Fruit fly (Drosophila melanogaster) whole organism, embryonic: ENCODE measurements around the gene CG13024.

Experiments used
- Ada2b ChIP-seq: fragments of 200-800 bp; sonication (Bioruptor generic); IDR thresholded peaks from 2 replicates; pipeline ENCODE4 v1.3.6; 2022; ENCODE audit warnings: missing biosample characterization, missing genetic modification characterization
- Atf3 ChIP-seq: fragments of 200-800 bp; sonication (Bioruptor generic); optimal IDR thresholded peaks from 3 replicates; lab custom pipeline; 2016; ENCODE audit warnings: missing biosample characterization, missing genetic modification characterization
- BEAF-32 ChIP-seq: fragments of 200-800 bp; sonication (Bioruptor generic); optimal IDR thresholded peaks from 3 replicates; lab custom pipeline; 2017; ENCODE audit warnings: missing biosample characterization, missing genetic modification characterization, mild to moderate bottlenecking, moderate library complexity, missing genetic modification reagents
- CG11723 ChIP-seq: fragments of 200-800 bp; sonication (Bioruptor generic); optimal IDR thresholded peaks from 2 replicates; lab custom pipeline; 2017; ENCODE audit warnings: missing biosample characterization, mild to moderate bottlenecking, missing genetic modification characterization
- CG12942 ChIP-seq: fragments of 200-800 bp; sonication (Bioruptor generic); optimal IDR thresholded peaks from 3 replicates; lab custom pipeline; 2016; ENCODE audit warnings: missing biosample characterization, missing genetic modification characterization
- CG14441 ChIP-seq: fragments of 200-800 bp; sonication (Bioruptor generic); IDR thresholded peaks from 2 replicates; pipeline ENCODE4 v1.3.6; 2022; ENCODE audit warnings: missing biosample characterization, missing genetic modification characterization
- CG1602 ChIP-seq: fragments of 200-800 bp; sonication (Bioruptor generic); optimal IDR thresholded peaks from 3 replicates; lab custom pipeline; 2016; ENCODE audit warnings: missing biosample characterization, missing genetic modification characterization
- CG17328 ChIP-seq: fragments of 200-800 bp; sonication (Bioruptor generic); IDR thresholded peaks from 2 replicates; pipeline ENCODE4 v1.3.6; 2022; ENCODE audit warnings: missing biosample characterization, missing genetic modification characterization
- CG2199 ChIP-seq: fragments of 200-800 bp; sonication (Bioruptor generic); IDR thresholded peaks from 3 replicates; pipeline ENCODE4 v1.3.6; 2022; ENCODE audit warnings: missing biosample characterization, missing genetic modification characterization
- CG3281 ChIP-seq: fragments of 200-800 bp; sonication (Bioruptor generic); optimal IDR thresholded peaks from 3 replicates; lab custom pipeline; 2017; ENCODE audit warnings: missing biosample characterization, mild to moderate bottlenecking, missing genetic modification characterization
- CG34422 ChIP-seq: fragments of 200-800 bp; sonication (Bioruptor generic); IDR thresholded peaks from 3 replicates; pipeline ENCODE4 v1.3.6; 2022; ENCODE audit warnings: missing biosample characterization, missing genetic modification characterization
- CG3847 ChIP-seq: fragments of 200-800 bp; sonication (Bioruptor generic); IDR thresholded peaks from 2 replicates; pipeline ENCODE4 v1.3.6; 2022; ENCODE audit warnings: missing biosample characterization, missing genetic modification characterization
- CG42726 ChIP-seq: fragments of 200-800 bp; sonication (Bioruptor generic); IDR thresholded peaks from 2 replicates; pipeline ENCODE4 v1.3.6; 2022; ENCODE audit warnings: missing biosample characterization, missing genetic modification characterization; ENCODE audit not compliant: partially characterized antibody
- CG4707 ChIP-seq: fragments of 200-800 bp; sonication (Bioruptor generic); optimal IDR thresholded peaks from 2 replicates; lab custom pipeline; 2018; ENCODE audit warnings: missing biosample characterization, mild to moderate bottlenecking, missing genetic modification characterization, moderate library complexity
- CG6654 ChIP-seq: fragments of 200-800 bp; sonication (Bioruptor generic); optimal IDR thresholded peaks from 2 replicates; lab custom pipeline; 2017; ENCODE audit warnings: missing biosample characterization, mild to moderate bottlenecking, missing genetic modification characterization
- CG6813 ChIP-seq: fragments of 200-800 bp; sonication (Bioruptor generic); optimal IDR thresholded peaks from 2 replicates; lab custom pipeline; 2017; ENCODE audit warnings: missing biosample characterization, missing genetic modification characterization, mild to moderate bottlenecking, moderate library complexity, missing genetic modification reagents
- CG8388 ChIP-seq: fragments of 200-800 bp; sonication (Bioruptor generic); optimal IDR thresholded peaks from 2 replicates; lab custom pipeline; 2019; ENCODE audit warnings: missing biosample characterization, mild to moderate bottlenecking, missing genetic modification characterization, moderate library complexity
- CkIIα-i1 ChIP-seq: fragments of 200-800 bp; sonication (Bioruptor generic); IDR thresholded peaks from 2 replicates; pipeline ENCODE4 v1.3.6; 2022; ENCODE audit warnings: missing biosample characterization, missing genetic modification characterization
- E2f1 ChIP-seq: fragments of 200-800 bp; sonication (Bioruptor generic); IDR thresholded peaks from 2 replicates; pipeline ENCODE4 v1.3.6; 2022; ENCODE audit warnings: missing biosample characterization, missing genetic modification characterization
- E2f2 ChIP-seq: fragments of 200-800 bp; sonication (Bioruptor generic); IDR thresholded peaks from 2 replicates; pipeline ENCODE4 v1.3.6; 2022; ENCODE audit warnings: missing biosample characterization, missing genetic modification characterization
- Ets65A ChIP-seq: fragments of 200-800 bp; sonication (Bioruptor generic); peaks from one replicate; lab custom pipeline; 2016; ENCODE audit warnings: missing biosample characterization, missing genetic modification characterization
- Fer1 ChIP-seq: fragments of 200-800 bp; sonication (Bioruptor generic); optimal IDR thresholded peaks from 2 replicates; lab custom pipeline; 2017; ENCODE audit warnings: missing biosample characterization, mild to moderate bottlenecking, missing genetic modification characterization
- Gsc ChIP-seq: fragments of 200-800 bp; sonication (Bioruptor generic); IDR thresholded peaks from 2 replicates; pipeline ENCODE4 v1.3.6; 2022; ENCODE audit warnings: missing biosample characterization, missing genetic modification characterization
- Jarid2 ChIP-seq: fragments of 200-800 bp; sonication (Bioruptor generic); optimal IDR thresholded peaks from 3 replicates; lab custom pipeline; 2017; ENCODE audit warnings: mild to moderate bottlenecking, missing biosample characterization, missing genetic modification reagents, missing genetic modification characterization
- Lhr ChIP-seq: fragments of 200-800 bp; sonication (Bioruptor generic); optimal IDR thresholded peaks from 3 replicates; lab custom pipeline; 2017; ENCODE audit warnings: mild to moderate bottlenecking, missing biosample characterization, missing genetic modification reagents, missing genetic modification characterization
- Mad ChIP-seq: fragments of 200-800 bp; sonication (Bioruptor generic); optimal IDR thresholded peaks from 2 replicates; lab custom pipeline; 2016; ENCODE audit warnings: missing biosample characterization, missing genetic modification characterization
- Max ChIP-seq: fragments of 200-800 bp; sonication (Bioruptor generic); optimal IDR thresholded peaks from 2 replicates; lab custom pipeline; 2016; ENCODE audit warnings: missing biosample characterization, mild to moderate bottlenecking, missing genetic modification characterization
- Nf-YA ChIP-seq: fragments of 200-800 bp; sonication (Bioruptor generic); IDR thresholded peaks from 2 replicates; pipeline ENCODE4 v1.3.6; 2022; ENCODE audit warnings: missing biosample characterization, missing genetic modification characterization
- Side ChIP-seq: fragments of 200-800 bp; sonication (Bioruptor generic); optimal IDR thresholded peaks from 2 replicates; lab custom pipeline; 2016; ENCODE audit warnings: missing biosample characterization, missing genetic modification characterization
- Six4 ChIP-seq: fragments of 200-800 bp; sonication (Bioruptor generic); optimal IDR thresholded peaks from 2 replicates; lab custom pipeline; 2016; ENCODE audit warnings: missing biosample characterization, missing genetic modification characterization
- ac ChIP-seq: fragments of 200-800 bp; sonication (Bioruptor generic); optimal IDR thresholded peaks from 3 replicates; lab custom pipeline; 2017; ENCODE audit warnings: missing biosample characterization, mild to moderate bottlenecking, missing genetic modification characterization
- bsh ChIP-seq, 2 experiments: fragments of 200-800 bp; sonication (Bioruptor generic); optimal IDR thresholded peaks; 2 replicates each; lab custom pipeline; 2017 to 2018; ENCODE audit warnings: mild to moderate bottlenecking in 2 of 2, missing biosample characterization in 2 of 2, missing genetic modification characterization in 2 of 2, moderate library complexity in 1 of 2
- cg ChIP-seq: fragments of 200-800 bp; sonication (Bioruptor generic); optimal IDR thresholded peaks from 3 replicates; lab custom pipeline; 2019; ENCODE audit warnings: missing biosample characterization, mild to moderate bottlenecking, missing genetic modification characterization, moderate library complexity
- corto ChIP-seq: fragments of 200-800 bp; sonication (Bioruptor generic); optimal IDR thresholded peaks from 2 replicates; lab custom pipeline; 2016; ENCODE audit warnings: missing biosample characterization, mild to moderate bottlenecking, missing genetic modification characterization, moderate library complexity
- dati ChIP-seq: fragments of 200-800 bp; sonication (Bioruptor generic); IDR thresholded peaks from 2 replicates; pipeline ENCODE4 v1.3.6; 2022; ENCODE audit warnings: missing biosample characterization, missing genetic modification characterization
- dysf ChIP-seq: fragments of 200-800 bp; sonication (Bioruptor generic); IDR thresholded peaks from 3 replicates; pipeline ENCODE4 v1.3.6; 2022; ENCODE audit warnings: missing biosample characterization, missing genetic modification characterization
- gfzf ChIP-seq: fragments of 200-800 bp; sonication (Bioruptor generic); optimal IDR thresholded peaks from 2 replicates; lab custom pipeline; 2016; ENCODE audit warnings: missing biosample characterization, mild to moderate bottlenecking, missing genetic modification characterization, moderate library complexity
- mld ChIP-seq: fragments of 200-800 bp; sonication (Bioruptor generic); IDR thresholded peaks from 3 replicates; pipeline ENCODE4 v1.3.6; 2022; ENCODE audit warnings: missing biosample characterization, missing genetic modification characterization; ENCODE audit not compliant: partially characterized antibody
- nmo ChIP-seq: fragments of 200-800 bp; sonication (Bioruptor generic); optimal IDR thresholded peaks from 2 replicates; lab custom pipeline; 2018; ENCODE audit warnings: missing biosample characterization, mild to moderate bottlenecking, missing genetic modification characterization, moderate library complexity
- oc ChIP-seq: fragments of 200-800 bp; sonication (Bioruptor generic); optimal IDR thresholded peaks from 2 replicates; lab custom pipeline; 2018; ENCODE audit warnings: missing biosample characterization, mild to moderate bottlenecking, missing genetic modification characterization, moderate library complexity
- p53 ChIP-seq: fragments of 200-800 bp; sonication (Bioruptor generic); optimal IDR thresholded peaks from 2 replicates; lab custom pipeline; 2016; ENCODE audit warnings: missing biosample characterization, missing genetic modification characterization
- pan ChIP-seq, 4 experiments: fragments of >200 bp in 3 of 4; fragments of 200-800 bp in 1 of 4; sonication (Bioruptor generic) in 1 of 4; optimal IDR thresholded peaks in 3 of 4; IDR thresholded peaks in 1 of 4; 2 replicates each; pipeline versions ENCODE4 v1.3.6 to Lab custom; 2017 to 2022; ENCODE audit warnings: missing biosample characterization in 2 of 4, missing genetic modification characterization in 2 of 4, mixed read lengths in 1 of 4
- pum ChIP-seq: fragments of 200-800 bp; sonication (Bioruptor generic); optimal IDR thresholded peaks from 2 replicates; lab custom pipeline; 2016; ENCODE audit warnings: missing biosample characterization, missing genetic modification characterization
- sna ChIP-seq: fragments of 200-800 bp; sonication (Bioruptor generic); IDR thresholded peaks from 2 replicates; pipeline ENCODE4 v1.3.6; 2022; ENCODE audit warnings: missing biosample characterization, missing genetic modification characterization; ENCODE audit not compliant: partially characterized antibody
- ssp ChIP-seq: fragments of 200-800 bp; sonication (Bioruptor generic); IDR thresholded peaks from 2 replicates; pipeline ENCODE4 v1.3.6; 2022; ENCODE audit warnings: missing biosample characterization, missing genetic modification characterization
- unpg ChIP-seq: fragments of 200-800 bp; sonication (Bioruptor generic); optimal IDR thresholded peaks from 3 replicates; lab custom pipeline; 2018; ENCODE audit warnings: missing biosample characterization, mild to moderate bottlenecking, missing genetic modification characterization, moderate library complexity
- usp ChIP-seq: fragments of >200 bp; optimal IDR thresholded peaks from 2 replicates; lab custom pipeline; 2017; ENCODE audit warnings: missing biosample characterization, missing genetic modification characterization
- vfl ChIP-seq: fragments of 200-800 bp; sonication (Bioruptor generic); optimal IDR thresholded peaks from 2 replicates; lab custom pipeline; 2016; ENCODE audit warnings: missing biosample characterization, missing genetic modification characterization
- zen2 ChIP-seq: fragments of 200-800 bp; sonication (Bioruptor generic); IDR thresholded peaks from 3 replicates; pipeline ENCODE4 v1.3.6; 2022; ENCODE audit warnings: missing biosample characterization, missing genetic modification characterization; ENCODE audit not compliant: partially characterized antibody

The CG13024 gene

dm6 chr3L:16780317-16780716 is 48.6 kb downstream of the CG13024 start (continued):
- TF ChIP-seq CG6654 (no peak), vfl (GFP tag; lab: Kevin White, UChicago) (no peak), E2f2 (GFP tag; lab: Robert Waterston, UW) (no peak), usp (GFP tag; lab: Kevin White, UChicago) (no peak), Atf3 (GFP tag; lab: Kevin White, UChicago) (no peak), CG17328 (GFP tag; lab: Robert Waterston, UW) (no peak), CG42726 (GFP tag; lab: Robert Waterston, UW) (no peak), CG6813 (GFP tag; lab: Kevin White, UChicago) (no peak), E2f1 (GFP tag; lab: Robert Waterston, UW) (no peak), Nf-YA (no peak), CG4707 (no peak), CG34422 (GFP tag; lab: Robert Waterston, UW) (0 out of 3 replicates have a peak, but pooled peaks have one; percentile 54), cg (GFP tag; lab: Kevin White, UChicago) (peak; percentile 60), Max (no peak)

- TF ChIP-seq CG12942 (GFP tag; lab: Kevin White, UChicago) = peak; percentile 40
- peak; percentile 22 for TF ChIP-seq Mad
- TF ChIP-seq sna (GFP tag; lab: Robert Waterston, UW) = peak; percentile 56; the same call in 1 of the 2 replicates
- peak; percentile 86 for TF ChIP-seq BEAF-32 (GFP tag; lab: Kevin White, UChicago)
- TF ChIP-seq CG11723 (GFP tag; lab: Kevin White, UChicago) = peak; percentile 7
- TF ChIP-seq dati (GFP tag; lab: Robert Waterston, UW) = no peak
- TF ChIP-seq Ets65A = peak; percentile 46
- peak; percentile 36; the same call in 1 of the 2 replicates for TF ChIP-seq Ada2b (GFP tag; lab: Robert Waterston, UW)
- peak in 1 of 2 experiments; percentile 28 for TF ChIP-seq bsh (GFP tag; optimal IDR thresholded peaks at IDR 0.05; lab: Kevin White, UChicago)
- no peak for TF ChIP-seq CkIIα-i1 (GFP tag; lab: Robert Waterston, UW)
- TF ChIP-seq oc (tag; lab: Kevin White, UChicago) = no peak
- TF ChIP-seq Lhr (GFP tag; lab: Kevin White, UChicago) = peak; percentile 61
- no peak; the same call in 2 of the 3 replicates for TF ChIP-seq zen2
- no peak for TF ChIP-seq Side (GFP tag; lab: Kevin White, UChicago)
- peak; percentile 63 for TF ChIP-seq CG1602
- TF ChIP-seq dysf (GFP tag; lab: Robert Waterston, UW) = 0 out of 3 replicates have a peak, but pooled peaks have one; percentile 30
- no peak for TF ChIP-seq p53 (GFP tag; lab: Kevin White, UChicago)
- TF ChIP-seq ac (GFP tag; lab: Kevin White, UChicago) = no peak
- TF ChIP-seq Six4 (GFP tag; lab: Kevin White, UChicago) = peak; percentile 27
- no peak for TF ChIP-seq Jarid2 (GFP tag; lab: Kevin White, UChicago)
- peak; percentile 27 for TF ChIP-seq unpg (GFP tag; lab: Kevin White, UChicago)
- TF ChIP-seq Fer1 (GFP tag; lab: Kevin White, UChicago) = no peak
- peak; percentile 45 for TF ChIP-seq CG3281 (GFP tag; lab: Kevin White, UChicago)
- peak; percentile 83 for TF ChIP-seq nmo (GFP tag; lab: Kevin White, UChicago)
- TF ChIP-seq mld (GFP tag; lab: Robert Waterston, UW) = no peak
- TF ChIP-seq CG14441 (GFP tag; lab: Robert Waterston, UW) = peak; percentile 33; the same call in 1 of the 2 replicates
- no peak for TF ChIP-seq pum
- TF ChIP-seq CG8388 (GFP tag; lab: Kevin White, UChicago) = peak; percentile 46
- TF ChIP-seq Gsc (GFP tag; lab: Robert Waterston, UW) = no peak
- peak; percentile 31; the same call in 1 of the 2 replicates for TF ChIP-seq CG3847 (GFP tag; lab: Robert Waterston, UW)
- peak; percentile 68 for TF ChIP-seq gfzf
- no peak for TF ChIP-seq corto (GFP tag; lab: Kevin White, UChicago)
- no peak for TF ChIP-seq CG2199 (GFP tag; lab: Robert Waterston, UW)
- TF ChIP-seq pan (optimal IDR thresholded peaks at IDR 0.05; lab: Kevin White, UChicago) = no peak
- no peak for TF ChIP-seq pan (GFP tag; optimal IDR thresholded peaks at IDR 0.05 in 1 of 2, IDR thresholded peaks at IDR 0.05 in 1 of 2)
- peak; percentile 85 for TF ChIP-seq ssp
Measured at dm6 chr3L:16779704-16780173, 49.1 kb downstream of the CG13024 start, which contains the start of the genes mus302 and CG9705. TSS of gene mus302 (minus strand) at chr3L:16779736. TSS of gene CG9705 (plus strand) at chr3L:16780100.
